Fruit fly (Drosophila melanogaster) whole organism, wandering third instar larva: Measurements from ENCODE around the gene CG5618.
A peak's percentile ranks its signal among the peaks of the same experiment; 100 is the strongest.

ENCODE experiments used
- Abd-B ChIP-seq: fragments of >200 bp; optimal IDR thresholded peaks from 2 replicates; lab custom pipeline; 2017; ENCODE audit warnings: missing biosample characterization, missing genetic modification characterization
- CG32264 ChIP-seq: fragments of 200-800 bp; sonication (Bioruptor generic); optimal IDR thresholded peaks from 2 replicates; lab custom pipeline; 2016; ENCODE audit warnings: missing biosample characterization, missing genetic modification characterization
- CG9705 ChIP-seq: fragments of 200-800 bp; sonication (Bioruptor generic); optimal IDR thresholded peaks from 2 replicates; lab custom pipeline; 2018; ENCODE audit warnings: missing biosample characterization, mild to moderate bottlenecking, missing genetic modification characterization
- CrebA ChIP-seq: fragments of 200-800 bp; sonication (Bioruptor generic); optimal IDR thresholded peaks from 2 replicates; lab custom pipeline; 2016; ENCODE audit warnings: missing biosample characterization, mild to moderate bottlenecking, missing genetic modification characterization, borderline replicate concordance
- Dfd ChIP-seq: fragments of >200 bp; optimal IDR thresholded peaks from 2 replicates; lab custom pipeline; 2017; ENCODE audit warnings: missing biosample characterization, missing genetic modification characterization
- Dif ChIP-seq: fragments of 200-275, 200-300 bp; sonication (Bioruptor generic); optimal IDR thresholded peaks from 2 replicates; lab custom pipeline; 2018; ENCODE audit warnings: missing biosample characterization, missing genetic modification characterization; ENCODE audit not compliant: partially characterized antibody
- GATAd ChIP-seq: sonication (Bioruptor generic); optimal IDR thresholded peaks from 2 replicates; lab custom pipeline; 2016; ENCODE audit warnings: missing biosample characterization, missing genetic modification characterization
- HLH106 ChIP-seq: fragments of 200-800 bp; optimal IDR thresholded peaks from 3 replicates; lab custom pipeline; 2019; ENCODE audit warnings: missing biosample characterization, mild to moderate bottlenecking, missing genetic modification characterization, moderate library complexity
- Hnf4 ChIP-seq: fragments of 200-800 bp; sonication (Bioruptor generic); optimal IDR thresholded peaks from 2 replicates; lab custom pipeline; 2016; ENCODE audit warnings: missing biosample characterization, mild to moderate bottlenecking, missing genetic modification characterization
- Hr78 ChIP-seq: fragments of >200 bp; optimal IDR thresholded peaks from 2 replicates; lab custom pipeline; 2017; ENCODE audit warnings: missing biosample characterization, missing genetic modification characterization
- Hr83 ChIP-seq: fragments of 200-300 bp; sonication (Bioruptor generic); optimal IDR thresholded peaks from 2 replicates; lab custom pipeline; 2016; ENCODE audit warnings: missing biosample characterization, mild to moderate bottlenecking, missing genetic modification characterization, moderate library complexity; ENCODE audit not compliant: poor library complexity, severe bottlenecking
- Jra ChIP-seq: sonication (Bioruptor generic); optimal IDR thresholded peaks from 2 replicates; lab custom pipeline; 2016; ENCODE audit warnings: missing biosample characterization, missing genetic modification characterization
- Mio ChIP-seq: sonication (Bioruptor generic); optimal IDR thresholded peaks from 2 replicates; lab custom pipeline; 2016; ENCODE audit warnings: missing biosample characterization, missing genetic modification characterization
- Myc ChIP-seq: fragments of >200 bp; optimal IDR thresholded peaks from 2 replicates; lab custom pipeline; 2017
- N ChIP-seq: fragments of >200 bp; optimal IDR thresholded peaks from 2 replicates; lab custom pipeline; 2018; ENCODE audit warnings: missing biosample characterization, missing external identifiers, missing genetic modification characterization
- OdsH ChIP-seq: fragments of 200-800 bp; sonication (Bioruptor generic); optimal IDR thresholded peaks from 2 replicates; lab custom pipeline; 2016; ENCODE audit warnings: missing biosample characterization, mild to moderate bottlenecking, missing genetic modification characterization
- Rel ChIP-seq, 2 experiments: fragments of 200-800 bp; sonication (Bioruptor generic) in 1 of 2; optimal IDR thresholded peaks; 2 replicates in 1 of 2; 3 replicates in 1 of 2; lab custom pipeline; 2016 to 2019; ENCODE audit warnings: mild to moderate bottlenecking in 2 of 2, missing biosample characterization in 2 of 2, missing genetic modification characterization in 2 of 2, moderate library complexity in 1 of 2
- Sp1 ChIP-seq: fragments of 200-800 bp; sonication (Bioruptor generic); optimal IDR thresholded peaks from 3 replicates; lab custom pipeline; 2019; ENCODE audit warnings: missing biosample characterization, mild to moderate bottlenecking, missing genetic modification characterization, moderate library complexity
- Vsx2 ChIP-seq: fragments of 200-300, 225-300 bp; sonication (Bioruptor generic); optimal IDR thresholded peaks from 2 replicates; lab custom pipeline; 2018; ENCODE audit warnings: missing biosample characterization, missing genetic modification characterization; ENCODE audit not compliant: partially characterized antibody
- br ChIP-seq: fragments of 200-800 bp; sonication (Bioruptor generic); optimal IDR thresholded peaks from 2 replicates; lab custom pipeline; 2016; ENCODE audit warnings: missing biosample characterization, missing genetic modification characterization
- brk ChIP-seq: fragments of 200-800 bp; sonication (Bioruptor generic); optimal IDR thresholded peaks from 2 replicates; lab custom pipeline; 2016; ENCODE audit warnings: missing biosample characterization, mild to moderate bottlenecking, missing genetic modification characterization
- dl ChIP-seq, 2 experiments: fragments of 175-275, 200-275 bp in 1 of 2; fragments of 200-275 bp in 1 of 2; sonication (Bioruptor generic); optimal IDR thresholded peaks; lab custom pipeline; 2018; ENCODE audit warnings: mild to moderate bottlenecking in 2 of 2, missing biosample characterization in 2 of 2, missing genetic modification characterization in 2 of 2, moderate library complexity in 2 of 2; ENCODE audit not compliant: partially characterized antibody in 2 of 2, insufficient read depth in 1 of 2
- dmrt93B ChIP-seq: fragments of 200-800 bp; sonication (Bioruptor generic); optimal IDR thresholded peaks from 2 replicates; lab custom pipeline; 2018; ENCODE audit warnings: missing biosample characterization, mild to moderate bottlenecking, missing genetic modification characterization
- dsf ChIP-seq: sonication (Bioruptor generic); optimal IDR thresholded peaks from 2 replicates; lab custom pipeline; 2016; ENCODE audit warnings: missing biosample characterization, missing genetic modification characterization, borderline replicate concordance
- ey ChIP-seq: fragments of 200-800 bp; sonication (Bioruptor generic); optimal IDR thresholded peaks from 2 replicates; lab custom pipeline; 2016; ENCODE audit warnings: missing biosample characterization, missing genetic modification characterization
- foxo ChIP-seq, 2 experiments: fragments of 200-800 bp; sonication (Bioruptor generic); optimal IDR thresholded peaks; 2 replicates in 1 of 2; 3 replicates in 1 of 2; lab custom pipeline; 2016 to 2017; ENCODE audit warnings: missing biosample characterization in 2 of 2, missing genetic modification characterization in 2 of 2
- fru ChIP-seq: fragments of 200-800 bp; sonication (Bioruptor generic); optimal IDR thresholded peaks from 3 replicates; lab custom pipeline; 2016; ENCODE audit warnings: missing biosample characterization, mild to moderate bottlenecking, missing genetic modification characterization
- h ChIP-seq: fragments of 200-800 bp; sonication (Bioruptor generic); optimal IDR thresholded peaks from 3 replicates; lab custom pipeline; 2016; ENCODE audit warnings: missing biosample characterization, mild to moderate bottlenecking, missing genetic modification characterization
- jim ChIP-seq: fragments of 175-275, 200-325 bp; sonication (Bioruptor generic); optimal IDR thresholded peaks from 2 replicates; lab custom pipeline; 2016; ENCODE audit warnings: missing biosample characterization, mild to moderate bottlenecking, missing genetic modification characterization
- lola ChIP-seq: fragments of >200 bp; optimal IDR thresholded peaks from 2 replicates; lab custom pipeline; 2017; ENCODE audit warnings: missing biosample characterization, missing genetic modification characterization
- pan ChIP-seq: fragments of >200 bp; optimal IDR thresholded peaks from 2 replicates; lab custom pipeline; 2017
- psq ChIP-seq: fragments of 200-800 bp; sonication (Bioruptor generic); optimal IDR thresholded peaks from 3 replicates; lab custom pipeline; 2017; ENCODE audit warnings: missing biosample characterization, mild to moderate bottlenecking, missing genetic modification characterization, moderate library complexity
- rgr ChIP-seq: fragments of 200-800 bp; sonication (Bioruptor generic); optimal IDR thresholded peaks from 3 replicates; lab custom pipeline; 2016; ENCODE audit warnings: missing biosample characterization, mild to moderate bottlenecking, missing genetic modification characterization
- sage ChIP-seq: fragments of 200-800 bp; sonication (Bioruptor generic); optimal IDR thresholded peaks from 2 replicates; lab custom pipeline; 2016; ENCODE audit warnings: missing biosample characterization, mild to moderate bottlenecking, missing genetic modification characterization
- sv ChIP-seq: fragments of 200-800 bp; sonication (Bioruptor generic); optimal IDR thresholded peaks from 3 replicates; lab custom pipeline; 2016; ENCODE audit warnings: missing biosample characterization, missing genetic modification characterization
- tai ChIP-seq: sonication (Bioruptor generic); optimal IDR thresholded peaks from 2 replicates; lab custom pipeline; 2016; ENCODE audit warnings: missing biosample characterization, missing genetic modification characterization
- usp ChIP-seq: fragments of >200 bp; optimal IDR thresholded peaks from 2 replicates; lab custom pipeline; 2017; ENCODE audit warnings: missing biosample characterization, missing genetic modification characterization
- woc ChIP-seq: sonication (Bioruptor generic); optimal IDR thresholded peaks from 2 replicates; lab custom pipeline; 2016; ENCODE audit warnings: missing biosample characterization, mild to moderate bottlenecking, missing genetic modification characterization

CG5618 gene

dm6 chr3L:20402665-20403492, 49.6 kb downstream of the CG5618 start:
- peak; percentile 60 for TF ChIP-seq fru (GFP tag; lab: Kevin White, UChicago)
- peak; percentile 54 for TF ChIP-seq CG32264 (GFP tag; lab: Kevin White, UChicago)
- peak; percentile 55 for TF ChIP-seq Jra
- TF ChIP-seq jim (GFP tag; lab: Kevin White, UChicago) = no peak
- peak in 1 of 2 experiments; percentile 61 for TF ChIP-seq foxo (GFP tag; optimal IDR thresholded peaks at IDR 0.05; lab: Kevin White, UChicago)
- peak; percentile 9 for TF ChIP-seq Dif (GFP tag; lab: Kevin White, UChicago)
- TF ChIP-seq OdsH (GFP tag; lab: Kevin White, UChicago) = peak; percentile 68
- TF ChIP-seq CG9705 = peak; percentile 40
- peak; percentile 22 for TF ChIP-seq dmrt93B (GFP tag; lab: Kevin White, UChicago)
- TF ChIP-seq woc = peak; percentile 44
- TF ChIP-seq br = peak; percentile 66
- peak; percentile 58 for TF ChIP-seq Rel (GFP tag; optimal IDR thresholded peaks at IDR 0.05; lab: Kevin White, UChicago)
- TF ChIP-seq Rel (tag; optimal IDR thresholded peaks at IDR 0.05; lab: Kevin White, UChicago) = peak; percentile 50
- no peak for TF ChIP-seq sv (GFP tag; lab: Kevin White, UChicago)
- no peak for TF ChIP-seq GATAd (GFP tag; lab: Kevin White, UChicago)
- TF ChIP-seq Hnf4 = peak; percentile 52
- TF ChIP-seq rgr = peak; percentile 51
- peak; percentile 49 for TF ChIP-seq brk
- TF ChIP-seq h (GFP tag; lab: Kevin White, UChicago) = peak; percentile 75
- TF ChIP-seq HLH106 = peak; percentile 78
- peak; percentile 93 for TF ChIP-seq psq (GFP tag; lab: Kevin White, UChicago)
- TF ChIP-seq Sp1 (GFP tag; lab: Kevin White, UChicago) = peak; percentile 79
- TF ChIP-seq Hr78 (GFP tag; lab: Kevin White, UChicago) = no peak
- peak; percentile 71 for TF ChIP-seq ey (GFP tag; lab: Kevin White, UChicago)
- peak; percentile 19 for TF ChIP-seq tai (GFP tag; lab: Kevin White, UChicago)
- TF ChIP-seq CrebA (GFP tag; lab: Kevin White, UChicago) = no peak

- TF ChIP-seq rgr (peak; percentile 20), Dfd (no peak), Rel (GFP tag; optimal IDR thresholded peaks at IDR 0.05; lab: Kevin White, UChicago) (no peak), Rel (tag; optimal IDR thresholded peaks at IDR 0.05; lab: Kevin White, UChicago) (peak; percentile 16), ey (GFP tag; lab: Kevin White, UChicago) (peak; percentile 12), br (no peak), h (GFP tag; lab: Kevin White, UChicago) (peak; percentile 50), Sp1 (GFP tag; lab: Kevin White, UChicago) (peak; percentile 70), dl (GFP tag; optimal IDR thresholded peaks at IDR 0.05; lab: Kevin White, UChicago; ENCODE audit: insufficient read depth in 1 of 2, partially characterized antibody in 2 of 2) (no peak), CG9705 (peak; percentile 54), Mio (GFP tag; lab: Kevin White, UChicago) (no peak), CG32264 (GFP tag; lab: Kevin White, UChicago) (no peak), CrebA (GFP tag; lab: Kevin White, UChicago) (peak; percentile 35), Abd-B (GFP tag; lab: Kevin White, UChicago) (no peak), HLH106 (peak; percentile 70), OdsH (GFP tag; lab: Kevin White, UChicago) (peak; percentile 2), jim (GFP tag; lab: Kevin White, UChicago) (no peak), woc (peak; percentile 52), brk (no peak), pan (lab: Kevin White, UChicago) (no peak), Hnf4 (no peak), foxo (GFP tag; optimal IDR thresholded peaks at IDR 0.05; lab: Kevin White, UChicago) (peak in 1 of 2 experiments; percentile 39), sv (GFP tag; lab: Kevin White, UChicago) (no peak), usp (GFP tag; lab: Kevin White, UChicago) (no peak), GATAd (GFP tag; lab: Kevin White, UChicago) (no peak), tai (GFP tag; lab: Kevin White, UChicago) (no peak), N (GFP tag; lab: Kevin White, UChicago) (no peak), psq (GFP tag; lab: Kevin White, UChicago) (peak; percentile 59), Hr83 (peak; percentile 9), Myc (lab: Kevin White, UChicago) (no peak), dsf (GFP tag; lab: Kevin White, UChicago) (no peak), fru (GFP tag; lab: Kevin White, UChicago) (peak; percentile 55), Vsx2 (peak; percentile 57), Hr78 (GFP tag; lab: Kevin White, UChicago) (no peak), Dif (GFP tag; lab: Kevin White, UChicago) (peak; percentile 27), dmrt93B (GFP tag; lab: Kevin White, UChicago) (peak; percentile 69), sage (GFP tag; lab: Kevin White, UChicago) (no peak), Jra (peak; percentile 60), lola (GFP tag; lab: Kevin White, UChicago) (no peak)
Observed at dm6 chr3L:20403493-20404379, 50.5 kb downstream of the CG5618 start.
